Worm (Caenorhabditis elegans): ENCODE data around the gene F28F5.4.
A peak's percentile ranks its signal among the peaks of the same experiment; 100 is the strongest.

F28F5.4 gene

ce11 chrIII:6818037-6818436 is 1.2 kb upstream of the F28F5.4 start:
- TF ChIP-seq unc-62 (GFP tag; optimal IDR thresholded peaks at IDR 0.05) (no peak), nhr-77 (tag; optimal IDR thresholded peaks at IDR 0.05) (no peak), nhr-129 (tag; optimal IDR thresholded peaks at IDR 0.05) (no peak), peb-1 (tag; optimal IDR thresholded peaks at IDR 0.05) (no peak), fos-1 (tag; optimal IDR thresholded peaks at IDR 0.05) (peak; percentile 47), ztf-11 (tag; optimal IDR thresholded peaks at IDR 0.05) (no peak), zag-1 (tag; optimal IDR thresholded peaks at IDR 0.05) (no peak), F13H6.1 (tag; optimal IDR thresholded peaks at IDR 0.05) (peak; percentile 14), crh-2 (tag; optimal IDR thresholded peaks at IDR 0.05) (peak; percentile 17), unc-55 (GFP tag; optimal IDR thresholded peaks at IDR 0.05) (no peak)

ce11 chrIII:6805397-6805796 is 11.4 kb downstream of the F28F5.4 start:
- no peak for TF ChIP-seq blmp-1 (tag; optimal IDR thresholded peaks at IDR 0.05; ENCODE audit: insufficient read depth)
- TF ChIP-seq crh-2 (tag; optimal IDR thresholded peaks at IDR 0.05), result peak; percentile 21
- TF ChIP-seq F13H6.1 (tag; optimal IDR thresholded peaks at IDR 0.05), result peak; percentile 27
- TF ChIP-seq gmeb-1 (tag; optimal IDR thresholded peaks at IDR 0.05), result peak; percentile 29
- peak; percentile 17 for TF ChIP-seq sma-9 (GFP tag; optimal IDR thresholded peaks at IDR 0.05)
- no peak for TF ChIP-seq sma-9 (tag; optimal IDR thresholded peaks at IDR 0.05)
- TF ChIP-seq nhr-21 (tag; optimal IDR thresholded peaks at IDR 0.05), result no peak
- no peak for TF ChIP-seq nhr-25 (tag; optimal IDR thresholded peaks at IDR 0.05)
- TF ChIP-seq fos-1 (tag; optimal IDR thresholded peaks at IDR 0.05), result peak; percentile 18
- TF ChIP-seq nhr-129 (tag; optimal IDR thresholded peaks at IDR 0.05), result peak; percentile 51
- TF ChIP-seq unc-39 (tag; optimal IDR thresholded peaks at IDR 0.05), result no peak
- peak; percentile 25 for TF ChIP-seq sma-3 (GFP tag; optimal IDR thresholded peaks at IDR 0.05)
- peak; percentile 15 for TF ChIP-seq C34F6.9 (tag; optimal IDR thresholded peaks at IDR 0.05)

- TF ChIP-seq nhr-6 (tag; optimal IDR thresholded peaks at IDR 0.05), result no peak
- peak; percentile 83 for TF ChIP-seq fos-1 (tag; optimal IDR thresholded peaks at IDR 0.05)
- TF ChIP-seq ztf-11 (tag; optimal IDR thresholded peaks at IDR 0.05), result no peak
- no peak for TF ChIP-seq ceh-82 (tag; optimal IDR thresholded peaks at IDR 0.05)
- no peak for TF ChIP-seq alr-1 (tag; optimal IDR thresholded peaks at IDR 0.05)
Observed at ce11 chrIII:6803107-6803506, 13.7 kb downstream of the F28F5.4 start.

ce11 chrIII:6802488-6802887 is 14.3 kb downstream of the F28F5.4 start, which contains the start of gene lim-8:
Gene lim-8 (plus strand): TSS chrIII:6802788.
- no peak for TF ChIP-seq mab-5 (tag; optimal IDR thresholded peaks at IDR 0.05)
- no peak for TF ChIP-seq fos-1 (tag; optimal IDR thresholded peaks at IDR 0.05)
- TF ChIP-seq sma-9 (GFP tag; optimal IDR thresholded peaks at IDR 0.05), result no peak
- TF ChIP-seq sma-9 (tag; optimal IDR thresholded peaks at IDR 0.05), result no peak
- TF ChIP-seq unc-62 (GFP tag; optimal IDR thresholded peaks at IDR 0.05), result no peak
- no peak for TF ChIP-seq mbf-1 (tag; optimal IDR thresholded peaks at IDR 0.05)
- TF ChIP-seq nhr-12 (tag; optimal IDR thresholded peaks at IDR 0.05), result no peak
- no peak for TF ChIP-seq nhr-10 (tag; optimal IDR thresholded peaks at IDR 0.05)
- TF ChIP-seq lin-13 (GFP tag; optimal IDR thresholded peaks at IDR 0.05), result no peak
- no peak for TF ChIP-seq nhr-6 (tag; optimal IDR thresholded peaks at IDR 0.05)
- TF ChIP-seq skn-1 (tag; optimal IDR thresholded peaks at IDR 0.05), result no peak
- TF ChIP-seq Y55F3AM.14 (GFP tag; optimal IDR thresholded peaks at IDR 0.05), result no peak
- TF ChIP-seq snpc-4 (tag; optimal IDR thresholded peaks at IDR 0.05), result no peak

DNA sequence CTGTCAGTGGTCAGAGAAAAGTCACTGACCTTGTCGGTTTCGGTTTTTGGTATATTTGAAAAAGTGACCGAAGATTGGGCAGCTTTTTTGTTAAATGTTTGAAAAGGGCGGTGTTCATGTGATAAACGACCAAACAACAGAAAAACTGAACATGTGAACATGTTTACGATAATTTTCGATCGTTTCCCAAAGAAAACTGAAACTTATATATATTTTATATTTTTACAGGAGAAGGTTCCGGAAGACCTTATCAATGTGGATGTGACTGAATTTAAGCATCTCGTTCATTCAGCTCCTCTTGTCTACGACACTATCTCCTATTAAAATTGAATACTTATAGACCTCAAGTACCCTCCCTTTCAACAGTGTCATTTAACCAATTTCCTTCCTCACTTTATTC is 17.2 kb downstream of the F28F5.4 start:
- TF ChIP-seq nhr-237 (tag; optimal IDR thresholded peaks at IDR 0.05) (no peak), crh-2 (tag; optimal IDR thresholded peaks at IDR 0.05) (peak; percentile 6), nhr-11 (tag; optimal IDR thresholded peaks at IDR 0.05) (no peak), ztf-11 (tag; optimal IDR thresholded peaks at IDR 0.05) (no peak), alr-1 (tag; optimal IDR thresholded peaks at IDR 0.05) (no peak), gmeb-1 (tag; optimal IDR thresholded peaks at IDR 0.05) (no peak), mab-5 (tag; optimal IDR thresholded peaks at IDR 0.05) (no peak), mbf-1 (tag; optimal IDR thresholded peaks at IDR 0.05) (no peak), ceh-82 (tag; optimal IDR thresholded peaks at IDR 0.05) (no peak)

DNA sequence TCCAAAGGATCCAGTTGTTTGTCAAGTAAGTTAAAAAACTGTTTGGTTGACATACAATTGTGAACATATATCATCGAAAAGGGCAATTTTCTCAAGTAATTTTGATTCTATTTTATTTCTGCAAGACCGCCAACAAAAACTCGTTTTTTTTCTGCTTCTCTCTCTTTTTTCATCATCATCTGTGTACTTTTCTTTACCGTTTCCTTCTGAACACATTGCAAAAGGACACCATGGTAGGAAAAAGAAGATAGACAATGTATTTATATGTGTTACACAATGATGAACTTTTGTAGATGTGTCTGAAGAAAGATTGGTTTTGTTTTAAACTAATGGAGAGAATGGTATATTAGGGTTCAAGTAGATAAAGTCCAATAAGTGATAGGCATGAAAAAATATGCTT is 17.9 kb downstream of the F28F5.4 start:
- TF ChIP-seq R02D3.7 (tag; optimal IDR thresholded peaks at IDR 0.05) (no peak), F13H6.1 (tag; optimal IDR thresholded peaks at IDR 0.05) (no peak), mab-5 (tag; optimal IDR thresholded peaks at IDR 0.05) (no peak), lsy-2 (tag; optimal IDR thresholded peaks at IDR 0.05) (peak in 1 of 2 experiments; percentile 18), alr-1 (tag; optimal IDR thresholded peaks at IDR 0.05) (no peak), blmp-1 (tag; optimal IDR thresholded peaks at IDR 0.05; ENCODE audit: insufficient read depth) (peak; percentile 65), gmeb-1 (tag; optimal IDR thresholded peaks at IDR 0.05) (no peak), nhr-23 (tag; optimal IDR thresholded peaks at IDR 0.05) (no peak), unc-55 (GFP tag; optimal IDR thresholded peaks at IDR 0.05) (no peak), mdl-1 (tag; optimal IDR thresholded peaks at IDR 0.05) (no peak), ceh-16 (tag; optimal IDR thresholded peaks at IDR 0.05) (no peak), sma-3 (GFP tag; optimal IDR thresholded peaks at IDR 0.05) (peak; percentile 45), nhr-12 (tag; optimal IDR thresholded peaks at IDR 0.05) (no peak), nhr-10 (tag; optimal IDR thresholded peaks at IDR 0.05) (no peak), crh-2 (tag; optimal IDR thresholded peaks at IDR 0.05) (no peak), nhr-25 (tag; optimal IDR thresholded peaks at IDR 0.05) (peak; percentile 67), ztf-4 (tag; optimal IDR thresholded peaks at IDR 0.05) (no peak), sma-9 (GFP tag; optimal IDR thresholded peaks at IDR 0.05) (peak; percentile 23), sma-9 (tag; optimal IDR thresholded peaks at IDR 0.05) (no peak), nhr-21 (tag; optimal IDR thresholded peaks at IDR 0.05) (peak; percentile 11), egl-27 (tag; optimal IDR thresholded peaks at IDR 0.05) (no peak), ZK546.5 (tag; optimal IDR thresholded peaks at IDR 0.05) (no peak), ceh-82 (tag; optimal IDR thresholded peaks at IDR 0.05) (no peak), Y55F3AM.14 (GFP tag; optimal IDR thresholded peaks at IDR 0.05) (no peak), fos-1 (tag; optimal IDR thresholded peaks at IDR 0.05) (peak; percentile 9)

All from whole organism, L2 larva.